Worm (Caenorhabditis elegans) whole organism, L1 larva: Measurements from ENCODE around the gene prk-1.

Experiments
- C04F5.9 ChIP-seq: sonication (generic microtip); optimal IDR thresholded peaks from 2 replicates; lab custom pipeline; 2016; ENCODE audit warnings: missing genetic modification characterization, missing compliant biosample characterization
- C34B4.2 ChIP-seq: sonication (generic microtip); optimal IDR thresholded peaks from 2 replicates; lab custom pipeline; 2017; ENCODE audit warnings: mild to moderate bottlenecking, missing genetic modification characterization, missing compliant biosample characterization
- Y116A8C.19 ChIP-seq: sonication (generic microtip); optimal IDR thresholded peaks from 2 replicates; lab custom pipeline; 2016; ENCODE audit warnings: missing compliant biosample characterization, missing genetic modification characterization, borderline replicate concordance
- aha-1 ChIP-seq: fragments of 150-350 bp; optimal IDR thresholded peaks from 2 replicates; lab custom pipeline; 2014; ENCODE audit warnings: missing biosample characterization, missing genetic modification characterization
- aly-2 ChIP-seq: fragments of 150-350 bp; optimal IDR thresholded peaks from 2 replicates; lab custom pipeline; 2014; ENCODE audit warnings: missing biosample characterization, missing genetic modification characterization
- ama-1 ChIP-seq: fragments of 150-350 bp; optimal IDR thresholded peaks from 2 replicates; lab custom pipeline; 2014
- blmp-1 ChIP-seq: fragments of 150-350 bp; optimal IDR thresholded peaks from 2 replicates; lab custom pipeline; 2014; ENCODE audit warnings: missing biosample characterization, missing genetic modification characterization
- ceh-88 ChIP-seq: fragments of 200-800 bp; sonication (Bioruptor generic); IDR thresholded peaks from 2 replicates; pipeline ENCODE4 v1.3.6; 2022; ENCODE audit warnings: missing genetic modification characterization, missing compliant biosample characterization
- ceh-90 ChIP-seq: sonication (generic microtip); optimal IDR thresholded peaks from 2 replicates; lab custom pipeline; 2016; ENCODE audit warnings: missing genetic modification characterization, missing compliant biosample characterization
- dpl-1 ChIP-seq, 3 experiments: fragments of 150-350 bp in 2 of 3; sonication (generic microtip) in 1 of 3; optimal IDR thresholded peaks; 2 replicates each; lab custom pipeline; 2014 to 2017; ENCODE audit warnings: missing biosample characterization in 3 of 3, missing genetic modification characterization in 3 of 3, missing genetic modification reagents in 3 of 3
- efl-1 ChIP-seq, 4 experiments: fragments of 150-350 bp; optimal IDR thresholded peaks in 3 of 4; peaks in 1 of 4; 1 replicate in 1 of 4; 2 replicates in 3 of 4; lab custom pipeline; 2014; ENCODE audit warnings: missing biosample characterization in 2 of 4, missing genetic modification characterization in 2 of 4, missing genetic modification reagents in 2 of 4
- egl-13 ChIP-seq: sonication (generic microtip); optimal IDR thresholded peaks from 2 replicates; lab custom pipeline; 2016; ENCODE audit warnings: missing genotype, missing genetic modification reagents, missing genetic modification characterization, missing compliant biosample characterization
- egl-27 ChIP-seq, 2 experiments: fragments of 150-350 bp in 1 of 2; sonication (generic microtip); optimal IDR thresholded peaks; 3 replicates each; lab custom pipeline; 2017 to 2018; ENCODE audit warnings: missing biosample characterization in 2 of 2, missing genetic modification characterization in 2 of 2, missing genetic modification reagents in 2 of 2
- elt-2 ChIP-seq: sonication (generic microtip); optimal IDR thresholded peaks from 2 replicates; lab custom pipeline; 2016; ENCODE audit warnings: missing genetic modification characterization, mild to moderate bottlenecking, inconsistent platforms, missing compliant biosample characterization, missing genetic modification reagents
- elt-3 ChIP-seq, 6 experiments: fragments of 150-350 bp in 1 of 6; sonication (generic microtip); optimal IDR thresholded peaks; 2 replicates each; lab custom pipeline; 2017 to 2018; ENCODE audit warnings: missing biosample characterization in 6 of 6, missing genetic modification characterization in 6 of 6, inconsistent platforms in 1 of 6
- fkh-10 ChIP-seq: sonication (generic microtip); optimal IDR thresholded peaks from 2 replicates; lab custom pipeline; 2017; ENCODE audit warnings: missing biosample characterization, missing genetic modification reagents, missing genetic modification characterization
- fkh-8 ChIP-seq: sonication (generic microtip); optimal IDR thresholded peaks from 2 replicates; lab custom pipeline; 2016; ENCODE audit warnings: mild to moderate bottlenecking, missing genetic modification characterization, missing compliant biosample characterization
- fos-1 ChIP-seq: fragments of 150-350 bp; optimal IDR thresholded peaks from 2 replicates; lab custom pipeline; 2014; ENCODE audit warnings: missing biosample characterization, missing genetic modification characterization
- grh-1 ChIP-seq: fragments of 200-800 bp; sonication (Bioruptor generic); IDR thresholded peaks from 2 replicates; pipeline ENCODE4 v1.3.6; 2022; ENCODE audit warnings: missing genetic modification reagents, missing genetic modification characterization, missing compliant biosample characterization
- hlh-17 ChIP-seq: fragments of 200-800 bp; sonication (Bioruptor generic); optimal IDR thresholded peaks from 2 replicates; lab custom pipeline; 2018; ENCODE audit warnings: missing genetic modification characterization, mild to moderate bottlenecking, missing compliant biosample characterization, moderate library complexity, borderline replicate concordance
- jun-1 ChIP-seq: fragments of 150-350 bp; optimal IDR thresholded peaks from 2 replicates; lab custom pipeline; 2014; ENCODE audit warnings: missing biosample characterization, missing genetic modification reagents, missing genetic modification characterization
- lin-14 ChIP-seq: fragments of 200-800 bp; sonication (Bioruptor generic); optimal IDR thresholded peaks from 2 replicates; lab custom pipeline; 2018; ENCODE audit warnings: mild to moderate bottlenecking, missing genetic modification characterization, moderate library complexity, missing compliant biosample characterization
- lin-35 ChIP-seq, 2 experiments: fragments of 150-350 bp; optimal IDR thresholded peaks; 2 replicates each; lab custom pipeline; 2014; ENCODE audit warnings: missing biosample characterization in 2 of 2, missing genetic modification characterization in 2 of 2, missing genetic modification reagents in 2 of 2
- lin-39 ChIP-seq: fragments of 150-350 bp; optimal IDR thresholded peaks from 2 replicates; lab custom pipeline; 2014; ENCODE audit warnings: missing biosample characterization, missing genetic modification reagents, missing genetic modification characterization
- lsy-2 ChIP-seq, 2 experiments: fragments of 150-350 bp; optimal IDR thresholded peaks; 2 replicates each; lab custom pipeline; 2014; ENCODE audit warnings: missing biosample characterization in 2 of 2, missing genetic modification characterization in 2 of 2
- mab-9 ChIP-seq: fragments of 200-800 bp; sonication (Bioruptor generic); IDR thresholded peaks from 2 replicates; pipeline ENCODE4 v1.3.6; 2022; ENCODE audit warnings: missing genetic modification reagents, missing genetic modification characterization, missing compliant biosample characterization
- mef-2 ChIP-seq: fragments of 150-350 bp; optimal IDR thresholded peaks from 2 replicates; lab custom pipeline; 2014; ENCODE audit warnings: missing biosample characterization, missing genetic modification characterization
- mep-1 ChIP-seq: fragments of 150-350 bp; optimal IDR thresholded peaks from 2 replicates; lab custom pipeline; 2014; ENCODE audit warnings: missing biosample characterization, missing genetic modification characterization
- nhr-11 ChIP-seq: fragments of 150-350 bp; optimal IDR thresholded peaks from 2 replicates; lab custom pipeline; 2014; ENCODE audit warnings: missing biosample characterization, missing genetic modification characterization
- nhr-12 ChIP-seq: sonication (generic microtip); optimal IDR thresholded peaks from 2 replicates; lab custom pipeline; 2017; ENCODE audit warnings: missing biosample characterization, missing genetic modification characterization
- nhr-28 ChIP-seq: fragments of 150-350 bp; optimal IDR thresholded peaks from 2 replicates; lab custom pipeline; 2014; ENCODE audit warnings: missing biosample characterization, missing genetic modification characterization
- nhr-47 ChIP-seq: sonication (generic microtip); optimal IDR thresholded peaks from 2 replicates; lab custom pipeline; 2016; ENCODE audit warnings: mild to moderate bottlenecking, missing genetic modification characterization, moderate library complexity, missing compliant biosample characterization
- nhr-71 ChIP-seq: sonication (generic microtip); optimal IDR thresholded peaks from 2 replicates; lab custom pipeline; 2016; ENCODE audit warnings: mild to moderate bottlenecking, missing genetic modification characterization, moderate library complexity, missing compliant biosample characterization
- nhr-77 ChIP-seq: fragments of 150-350 bp; optimal IDR thresholded peaks from 2 replicates; lab custom pipeline; 2014; ENCODE audit warnings: missing biosample characterization, missing genetic modification characterization
- pax-3 ChIP-seq: fragments of 200-800 bp; sonication (Bioruptor generic); optimal IDR thresholded peaks from 2 replicates; lab custom pipeline; 2018; ENCODE audit warnings: mild to moderate bottlenecking, missing genetic modification characterization, moderate library complexity, missing compliant biosample characterization
- pqm-1 ChIP-seq: sonication (generic microtip); optimal IDR thresholded peaks from 3 replicates; lab custom pipeline; 2017; ENCODE audit warnings: missing biosample characterization, missing genetic modification characterization
- skn-1 ChIP-seq: fragments of 150-350 bp; optimal IDR thresholded peaks from 2 replicates; lab custom pipeline; 2014; ENCODE audit warnings: missing biosample characterization, missing genetic modification characterization
- snpc-4 ChIP-seq: fragments of 150-350 bp; optimal IDR thresholded peaks from 2 replicates; lab custom pipeline; 2014; ENCODE audit warnings: missing biosample characterization, missing genetic modification characterization
- snu-23 ChIP-seq: sonication (generic microtip); optimal IDR thresholded peaks from 2 replicates; lab custom pipeline; 2016; ENCODE audit warnings: missing genetic modification characterization, missing compliant biosample characterization
- sup-37 ChIP-seq: fragments of 200-800 bp; sonication (Bioruptor generic); optimal IDR thresholded peaks from 2 replicates; lab custom pipeline; 2018; ENCODE audit warnings: mild to moderate bottlenecking, missing genetic modification characterization, missing compliant biosample characterization
- swsn-7 ChIP-seq: sonication (generic microtip); optimal IDR thresholded peaks from 2 replicates; lab custom pipeline; 2016; ENCODE audit warnings: missing genetic modification characterization, missing compliant biosample characterization
- unc-62 ChIP-seq: fragments of 150-350 bp; optimal IDR thresholded peaks from 2 replicates; lab custom pipeline; 2014; ENCODE audit warnings: missing biosample characterization, missing genetic modification reagents, missing genetic modification characterization
- unc-98 ChIP-seq: fragments of 200-800 bp; sonication (Bioruptor generic); IDR thresholded peaks from 2 replicates; pipeline ENCODE4 v1.3.6; 2022; ENCODE audit warnings: missing genetic modification characterization, missing compliant biosample characterization
- zip-4 ChIP-seq: fragments of 200-800 bp; sonication (Bioruptor generic); optimal IDR thresholded peaks from 2 replicates; lab custom pipeline; 2018; ENCODE audit warnings: mild to moderate bottlenecking, missing genetic modification characterization, moderate library complexity, missing compliant biosample characterization

The prk-1 gene

ce11 chrIII:7032070-7032469 is 42.1 kb downstream of the prk-1 start:
- TF ChIP-seq zip-4 (GFP tag; lab: Kevin White, UChicago) (no peak), C04F5.9 (no peak), pax-3 (no peak), nhr-28 (tag; lab: Kevin White, UChicago) (no peak), nhr-71 (tag; lab: Kevin White, UChicago) (no peak), lin-14 (peak; percentile 16), nhr-77 (tag; lab: Kevin White, UChicago) (no peak), nhr-12 (tag; lab: Kevin White, UChicago) (no peak), elt-3 (tag; optimal IDR thresholded peaks at IDR 0.05; lab: Kevin White, UChicago) (no peak), unc-62 (no peak), hlh-17 (GFP tag; lab: Kevin White, UChicago) (no peak), efl-1 (optimal IDR thresholded peaks at IDR 0.05; lab: Kevin White, UChicago) (no peak), efl-1 (GFP tag; optimal IDR thresholded peaks at IDR 0.05 in 1 of 2; lab: Kevin White, UChicago) (peak in 1 of 2 experiments; percentile 55), ama-1 (lab: Kevin White, UChicago) (no peak), C34B4.2 (no peak), dpl-1 (GFP tag; optimal IDR thresholded peaks at IDR 0.05; lab: Kevin White, UChicago) (no peak), Y116A8C.19 (tag; lab: Kevin White, UChicago) (no peak), mep-1 (peak; percentile 12), blmp-1 (tag; lab: Kevin White, UChicago) (peak; percentile 26), lsy-2 (tag; optimal IDR thresholded peaks at IDR 0.05; lab: Kevin White, UChicago) (no peak), nhr-47 (tag; lab: Kevin White, UChicago) (no peak), fos-1 (tag; lab: Kevin White, UChicago) (no peak), skn-1 (tag; lab: Kevin White, UChicago) (no peak), snpc-4 (tag; lab: Kevin White, UChicago) (no peak), grh-1 (GFP tag; lab: Robert Waterston, UW) (0 out of 2 replicates have a peak, but pooled peaks have one; percentile 13), ceh-90 (tag; lab: Kevin White, UChicago) (no peak), sup-37 (GFP tag; lab: Kevin White, UChicago) (no peak), lin-35 (GFP tag; optimal IDR thresholded peaks at IDR 0.05; lab: Kevin White, UChicago) (peak in 1 of 2 experiments; percentile 2), snu-23 (GFP tag; lab: Kevin White, UChicago) (peak; percentile 15), aha-1 (no peak), nhr-11 (tag; lab: Kevin White, UChicago) (no peak)

DNA sequence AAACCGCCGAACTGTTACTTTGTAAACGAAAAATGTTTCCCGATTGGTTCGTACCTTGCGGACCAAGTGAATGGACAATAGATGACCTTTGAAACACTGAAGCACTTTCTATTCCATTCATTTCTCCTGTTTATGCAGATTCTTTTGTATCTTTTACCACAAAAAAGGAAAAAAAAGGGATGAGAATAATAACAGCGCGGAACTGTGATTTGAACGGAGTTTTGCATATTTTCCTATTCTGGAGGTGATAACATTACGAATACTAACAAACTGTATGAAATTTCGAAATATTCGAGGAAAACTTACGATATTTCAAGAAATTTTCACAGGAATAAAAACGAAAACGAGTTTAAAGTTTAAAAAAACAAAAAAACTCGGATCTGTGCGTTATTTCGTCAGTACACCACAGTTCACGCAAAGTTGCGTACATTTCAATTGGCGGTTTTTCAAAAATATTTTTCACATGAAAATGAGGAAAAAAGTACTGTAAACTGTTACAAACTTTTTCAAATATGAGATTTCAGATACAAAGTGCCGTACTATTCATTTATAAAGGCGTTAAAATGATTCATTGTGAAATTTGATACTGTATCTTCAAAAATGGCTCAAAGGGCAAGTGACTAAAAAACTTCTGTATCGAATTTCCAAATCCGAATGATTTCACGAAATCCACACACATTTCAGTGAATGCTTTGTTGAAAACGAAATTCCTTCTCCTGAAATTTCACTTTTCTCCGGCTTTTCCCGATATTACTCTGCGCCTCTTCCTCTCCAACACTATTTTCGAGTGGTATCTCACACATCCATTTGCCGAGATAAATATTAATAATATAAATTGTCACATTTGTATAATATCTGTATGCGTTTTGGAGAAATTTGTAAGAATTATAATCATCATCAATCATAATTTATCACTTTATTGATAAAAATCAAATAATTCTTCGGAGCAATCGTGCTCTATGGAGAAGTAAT is 44.6 kb downstream of the prk-1 start:
- TF ChIP-seq zip-4 (GFP tag; lab: Kevin White, UChicago): no peak
- peak; percentile 45 for TF ChIP-seq blmp-1 (tag; lab: Kevin White, UChicago)
- no peak for TF ChIP-seq swsn-7
- TF ChIP-seq efl-1 (optimal IDR thresholded peaks at IDR 0.05; lab: Kevin White, UChicago): peak; percentile 19 to 92
- peak; percentile 59 to 91 for TF ChIP-seq efl-1 (GFP tag; optimal IDR thresholded peaks at IDR 0.05 in 1 of 2; lab: Kevin White, UChicago)
- no peak for TF ChIP-seq mab-9
- TF ChIP-seq dpl-1 (GFP tag; optimal IDR thresholded peaks at IDR 0.05; lab: Kevin White, UChicago): peak in 2 of 3 experiments; percentile 14 to 33

- TF ChIP-seq snpc-4 (tag; lab: Kevin White, UChicago) (no peak), aly-2 (no peak), pqm-1 (tag; lab: Kevin White, UChicago) (no peak), unc-98 (GFP tag; lab: Robert Waterston, UW) (no peak), egl-27 (tag; optimal IDR thresholded peaks at IDR 0.05; lab: Kevin White, UChicago) (no peak), elt-2 (tag; lab: Kevin White, UChicago) (no peak), fos-1 (tag; lab: Kevin White, UChicago) (no peak), fkh-10 (GFP tag; lab: Kevin White, UChicago) (no peak), ceh-88 (GFP tag; lab: Robert Waterston, UW) (no peak), jun-1 (tag; lab: Kevin White, UChicago) (no peak), egl-13 (tag; lab: Kevin White, UChicago) (no peak), mef-2 (tag; lab: Kevin White, UChicago) (no peak), grh-1 (GFP tag; lab: Robert Waterston, UW) (no peak), fkh-8 (no peak), lin-39 (tag; lab: Kevin White, UChicago) (no peak)
These were observed 55.7 kb downstream of the prk-1 start, which contains the start of gene R01H2.7 for ce11 chrIII:7045643-7046042. TSS of gene R01H2.7 (minus strand) at chrIII:7045743.
